Worm (Caenorhabditis elegans) whole organism, L4 larva: Measurements from ENCODE around the gene ceh-86.

Experiments used
- D1046.2 ChIP-seq: fragments of 200-800 bp; sonication (Bioruptor generic); IDR thresholded peaks from 2 replicates; pipeline ENCODE4 v1.3.6; 2022; ENCODE audit warnings: missing genetic modification characterization, missing compliant biosample characterization
- F10B5.3 ChIP-seq: sonication (generic microtip); optimal IDR thresholded peaks from 2 replicates; lab custom pipeline; 2016; ENCODE audit warnings: mild to moderate bottlenecking, missing genetic modification characterization, missing compliant biosample characterization
- F49E8.2 ChIP-seq: sonication (generic microtip); optimal IDR thresholded peaks from 2 replicates; lab custom pipeline; 2016; ENCODE audit warnings: missing compliant biosample characterization, mild to moderate bottlenecking, missing genetic modification characterization, borderline replicate concordance
- T26A8.4 ChIP-seq: fragments of 200-800 bp; sonication (Bioruptor generic); IDR thresholded peaks from 2 replicates; pipeline ENCODE4 v1.3.6; 2022; ENCODE audit warnings: missing genetic modification characterization, missing compliant biosample characterization
- Y105C5A.15 ChIP-seq: fragments of 200-800 bp; sonication (Bioruptor generic); IDR thresholded peaks from 2 replicates; pipeline ENCODE4 v1.3.6; 2022; ENCODE audit warnings: missing genetic modification characterization, missing compliant biosample characterization
- aha-1 ChIP-seq: fragments of 150-350 bp; peaks from one replicate; lab custom pipeline; 2014; ENCODE audit warnings: missing biosample characterization, missing genetic modification characterization
- ama-1 ChIP-seq: fragments of 150-350 bp; optimal IDR thresholded peaks from 2 replicates; lab custom pipeline; 2014; ENCODE audit warnings: inconsistent platforms, mixed read lengths
- arid-1 ChIP-seq: fragments of 200-800 bp; sonication (Bioruptor generic); conservative IDR thresholded peaks from 2 replicates; pipeline ENCODE4 v1.3.6; 2022; ENCODE audit warnings: missing genetic modification reagents, missing genetic modification characterization, missing compliant biosample characterization
- ceh-20 ChIP-seq: fragments of 200-800 bp; sonication (Bioruptor generic); IDR thresholded peaks from 2 replicates; pipeline ENCODE4 v1.3.6; 2022; ENCODE audit warnings: missing genetic modification reagents, missing genetic modification characterization, missing compliant biosample characterization
- ceh-28 ChIP-seq: fragments of 150-350 bp; optimal IDR thresholded peaks from 2 replicates; lab custom pipeline; 2014; ENCODE audit warnings: missing biosample characterization, missing genetic modification reagents, missing genetic modification characterization
- ceh-44 ChIP-seq: fragments of 200-800 bp; sonication (Bioruptor generic); IDR thresholded peaks from 2 replicates; pipeline ENCODE4 v1.3.6; 2022; ENCODE audit warnings: missing genetic modification reagents, missing genetic modification characterization, missing compliant biosample characterization
- ceh-62 ChIP-seq: sonication (generic microtip); optimal IDR thresholded peaks from 2 replicates; lab custom pipeline; 2017; ENCODE audit warnings: missing biosample characterization, missing genetic modification characterization
- ceh-82 ChIP-seq: sonication (generic microtip); optimal IDR thresholded peaks from 2 replicates; lab custom pipeline; 2017; ENCODE audit warnings: missing biosample characterization, missing genetic modification characterization
- ces-1 ChIP-seq: fragments of 150-350 bp; sonication (generic microtip); optimal IDR thresholded peaks from 4 replicates; lab custom pipeline; 2014; ENCODE audit warnings: missing biosample characterization, missing genetic modification reagents, missing genetic modification characterization
- ctbp-1 ChIP-seq: fragments of 200-800 bp; sonication (Bioruptor generic); IDR thresholded peaks from 2 replicates; pipeline ENCODE4 v1.3.6; 2022; ENCODE audit warnings: missing genetic modification reagents, missing genetic modification characterization, missing compliant biosample characterization
- daf-12 ChIP-seq: fragments of 150-350 bp; optimal IDR thresholded peaks from 2 replicates; lab custom pipeline; 2014; ENCODE audit warnings: missing biosample characterization, missing genetic modification reagents, missing genetic modification characterization
- dmd-6 ChIP-seq: fragments of 200-800 bp; sonication (Bioruptor generic); IDR thresholded peaks from 2 replicates; pipeline ENCODE4 v1.3.6; 2022; ENCODE audit warnings: missing genetic modification reagents, missing genetic modification characterization, missing compliant biosample characterization
- dmd-9 ChIP-seq: fragments of 200-800 bp; sonication (Bioruptor generic); IDR thresholded peaks from 2 replicates; pipeline ENCODE4 v1.3.6; 2022; ENCODE audit warnings: missing genetic modification reagents, missing genetic modification characterization, missing compliant biosample characterization
- egl-27 ChIP-seq: sonication (generic microtip); optimal IDR thresholded peaks from 3 replicates; lab custom pipeline; 2017; ENCODE audit warnings: missing biosample characterization, missing genetic modification reagents, missing genetic modification characterization
- egl-43 ChIP-seq: fragments of 200-800 bp; sonication (Bioruptor generic); IDR thresholded peaks from 2 replicates; pipeline ENCODE4 v1.3.6; 2022; ENCODE audit warnings: missing genetic modification reagents, missing genetic modification characterization, missing compliant biosample characterization
- fkh-10 ChIP-seq: fragments of 150-350 bp; optimal IDR thresholded peaks from 2 replicates; lab custom pipeline; 2014; ENCODE audit warnings: missing biosample characterization, missing genetic modification reagents, missing genetic modification characterization
- gei-8 ChIP-seq: fragments of 200-800 bp; sonication (Bioruptor generic); optimal IDR thresholded peaks from 2 replicates; lab custom pipeline; 2018; ENCODE audit warnings: mild to moderate bottlenecking, missing genetic modification characterization, missing compliant biosample characterization
- hif-1 ChIP-seq, 2 experiments: sonication (generic microtip); optimal IDR thresholded peaks; 2 replicates each; lab custom pipeline; 2016 to 2017; ENCODE audit warnings: missing compliant biosample characterization in 2 of 2, missing genetic modification characterization in 2 of 2, missing genetic modification reagents in 2 of 2, missing genotype in 2 of 2, mild to moderate bottlenecking in 1 of 2
- hlh-11 ChIP-seq: fragments of 200-800 bp; sonication (Bioruptor generic); optimal IDR thresholded peaks from 2 replicates; lab custom pipeline; 2018; ENCODE audit warnings: mild to moderate bottlenecking, missing genetic modification characterization, missing compliant biosample characterization
- jun-1 ChIP-seq: fragments of 150-350 bp; optimal IDR thresholded peaks from 2 replicates; lab custom pipeline; 2014; ENCODE audit warnings: missing biosample characterization, missing genetic modification reagents, missing genetic modification characterization
- lim-7 ChIP-seq: fragments of 200-800 bp; sonication (Bioruptor generic); IDR thresholded peaks from 2 replicates; pipeline ENCODE4 v1.3.6; 2022; ENCODE audit warnings: missing genetic modification characterization, missing compliant biosample characterization
- lin-13 ChIP-seq: fragments of 150-350 bp; optimal IDR thresholded peaks from 2 replicates; lab custom pipeline; 2014; ENCODE audit warnings: missing biosample characterization, missing genetic modification reagents, missing genetic modification characterization
- lin-29 ChIP-seq: fragments of 200-800 bp; sonication (Bioruptor generic); IDR thresholded peaks from 2 replicates; pipeline ENCODE4 v1.3.6; 2022; ENCODE audit warnings: missing genetic modification reagents, missing genetic modification characterization, missing compliant biosample characterization
- lir-3 ChIP-seq: sonication (generic microtip); optimal IDR thresholded peaks from 2 replicates; lab custom pipeline; 2016; ENCODE audit warnings: mild to moderate bottlenecking, missing genetic modification characterization, missing compliant biosample characterization
- madf-9 ChIP-seq: fragments of 200-800 bp; sonication (Bioruptor generic); conservative IDR thresholded peaks from 2 replicates; pipeline ENCODE4 v1.3.6; 2022; ENCODE audit warnings: missing genetic modification reagents, missing genetic modification characterization, missing compliant biosample characterization
- mdl-1 ChIP-seq, 2 experiments: fragments of 150-350 bp in 1 of 2; sonication (generic microtip) in 1 of 2; optimal IDR thresholded peaks; 2 replicates each; lab custom pipeline; 2014 to 2017; ENCODE audit warnings: missing biosample characterization in 2 of 2, missing genetic modification characterization in 2 of 2
- mes-2 ChIP-seq: sonication (generic microtip); optimal IDR thresholded peaks from 2 replicates; lab custom pipeline; 2016; ENCODE audit warnings: missing genotype, mild to moderate bottlenecking, missing genetic modification characterization, missing compliant biosample characterization; ENCODE audit not compliant: poor library complexity, severe bottlenecking
- nhr-102 ChIP-seq: sonication (generic microtip); optimal IDR thresholded peaks from 2 replicates; lab custom pipeline; 2016; ENCODE audit warnings: mild to moderate bottlenecking, missing genetic modification characterization, moderate library complexity, missing compliant biosample characterization
- nhr-11 ChIP-seq: fragments of 150-350 bp; optimal IDR thresholded peaks from 2 replicates; lab custom pipeline; 2014; ENCODE audit warnings: missing biosample characterization, missing genetic modification characterization
- nhr-237 ChIP-seq: sonication (generic microtip); optimal IDR thresholded peaks from 2 replicates; lab custom pipeline; 2017; ENCODE audit warnings: missing biosample characterization, missing genetic modification characterization
- nhr-25 ChIP-seq: sonication (generic microtip); optimal IDR thresholded peaks from 2 replicates; lab custom pipeline; 2017; ENCODE audit warnings: missing genetic modification characterization, mild to moderate bottlenecking, missing compliant biosample characterization, antibody characterized with exemption, moderate library complexity, borderline replicate concordance; ENCODE audit not compliant: insufficient read depth
- nhr-28 ChIP-seq: fragments of 150-350 bp; optimal IDR thresholded peaks from 2 replicates; lab custom pipeline; 2014; ENCODE audit warnings: missing biosample characterization, missing genetic modification characterization
- nhr-41 ChIP-seq: fragments of 200-800 bp; sonication (Bioruptor generic); IDR thresholded peaks from 2 replicates; pipeline ENCODE4 v1.3.6; 2022; ENCODE audit warnings: missing genetic modification reagents, missing genetic modification characterization, missing compliant biosample characterization
- nhr-42 ChIP-seq: fragments of 200-800 bp; sonication (Bioruptor generic); IDR thresholded peaks from 2 replicates; pipeline ENCODE4 v1.3.6; 2022; ENCODE audit warnings: missing genetic modification characterization, missing compliant biosample characterization
- nhr-6 ChIP-seq: fragments of 150-350 bp; optimal IDR thresholded peaks from 2 replicates; lab custom pipeline; 2014; ENCODE audit warnings: missing biosample characterization, missing genetic modification characterization
- nhr-76 ChIP-seq: fragments of 150-350 bp; optimal IDR thresholded peaks from 2 replicates; lab custom pipeline; 2014; ENCODE audit warnings: missing biosample characterization, missing genetic modification characterization
- php-3 ChIP-seq: fragments of 200-800 bp; sonication (Bioruptor generic); IDR thresholded peaks from 2 replicates; pipeline ENCODE4 v1.3.6; 2022; ENCODE audit warnings: missing genetic modification reagents, missing genetic modification characterization, missing compliant biosample characterization
- pqm-1 ChIP-seq: sonication (generic microtip); optimal IDR thresholded peaks from 2 replicates; lab custom pipeline; 2017; ENCODE audit warnings: missing biosample characterization, missing genetic modification characterization
- saeg-2 ChIP-seq: fragments of 200-800 bp; sonication (Bioruptor generic); IDR thresholded peaks from 2 replicates; pipeline ENCODE4 v1.3.6; 2022; ENCODE audit warnings: missing genetic modification reagents, missing genetic modification characterization, missing compliant biosample characterization
- skn-1 ChIP-seq: fragments of 150-350 bp; optimal IDR thresholded peaks from 2 replicates; lab custom pipeline; 2014; ENCODE audit warnings: missing biosample characterization, missing genetic modification characterization
- spr-1 ChIP-seq: sonication (generic microtip); optimal IDR thresholded peaks from 2 replicates; lab custom pipeline; 2016; ENCODE audit warnings: mild to moderate bottlenecking, missing genetic modification characterization, missing compliant biosample characterization
- spr-3 ChIP-seq: fragments of 200-800 bp; sonication (Bioruptor generic); optimal IDR thresholded peaks from 2 replicates; lab custom pipeline; 2018; ENCODE audit warnings: mild to moderate bottlenecking, missing genetic modification characterization, missing compliant biosample characterization
- tag-97 ChIP-seq: fragments of 200-800 bp; sonication (Bioruptor generic); IDR thresholded peaks from 2 replicates; pipeline ENCODE4 v1.3.6; 2022; ENCODE audit warnings: missing genetic modification characterization, missing compliant biosample characterization
- unc-130 ChIP-seq: sonication (generic microtip); optimal IDR thresholded peaks from 2 replicates; lab custom pipeline; 2016; ENCODE audit warnings: missing genetic modification reagents, missing genetic modification characterization, missing compliant biosample characterization
- unc-39 ChIP-seq: sonication (generic microtip); optimal IDR thresholded peaks from 2 replicates; lab custom pipeline; 2017; ENCODE audit warnings: missing biosample characterization, missing genetic modification characterization
- zag-1 ChIP-seq: fragments of 150-350 bp; optimal IDR thresholded peaks from 2 replicates; lab custom pipeline; 2014; ENCODE audit warnings: missing biosample characterization, missing genetic modification characterization
- zfp-3 ChIP-seq: fragments of 200-800 bp; sonication (Bioruptor generic); conservative IDR thresholded peaks from 2 replicates; pipeline ENCODE4 v1.3.6; 2022; ENCODE audit warnings: missing genetic modification reagents, missing genetic modification characterization, missing compliant biosample characterization
- zip-11 ChIP-seq: fragments of 200-800 bp; sonication (Bioruptor generic); IDR thresholded peaks from 2 replicates; pipeline ENCODE4 v1.3.6; 2022; ENCODE audit warnings: missing genetic modification characterization, missing compliant biosample characterization
- ztf-7 ChIP-seq: fragments of 150-350 bp; optimal IDR thresholded peaks from 2 replicates; lab custom pipeline; 2014; ENCODE audit warnings: missing biosample characterization, missing genetic modification characterization

The ceh-86 gene

DNA sequence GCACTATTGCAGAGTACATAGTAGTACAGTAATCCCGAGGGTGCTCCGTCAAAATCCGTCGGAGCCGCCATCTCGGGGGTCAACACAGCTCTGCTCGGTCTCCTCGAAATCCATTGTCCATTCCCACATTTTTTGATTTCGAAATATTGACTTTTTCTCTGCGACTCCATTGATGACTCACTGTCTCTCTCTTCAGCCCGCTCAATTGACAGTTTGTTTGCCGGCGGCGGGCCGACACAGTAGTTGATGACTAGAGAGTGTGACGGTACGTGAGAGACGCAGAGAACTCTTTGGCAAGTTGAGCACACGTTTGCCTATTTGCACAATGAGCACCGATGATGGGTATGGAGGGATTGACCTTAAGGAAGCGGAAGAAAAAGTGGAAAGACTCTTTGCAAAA, 22.9 kb upstream of the ceh-86 start (continued):
- TF ChIP-seq php-3 (GFP tag; lab: Robert Waterston, UW) (no peak), ama-1 (no peak), tag-97 (GFP tag; lab: Robert Waterston, UW) (no peak), lin-13 (GFP tag; lab: Kevin White, UChicago) (no peak), skn-1 (tag; lab: Kevin White, UChicago) (no peak), nhr-237 (tag; lab: Kevin White, UChicago) (no peak), jun-1 (tag; lab: Kevin White, UChicago) (no peak), nhr-76 (tag; lab: Kevin White, UChicago) (no peak), zfp-3 (GFP tag; lab: Robert Waterston, UW) (no peak), F10B5.3 (tag; lab: Kevin White, UChicago) (no peak), mes-2 (tag; lab: Kevin White, UChicago) (peak; percentile 12), pqm-1 (tag; lab: Kevin White, UChicago) (peak; percentile 72), daf-12 (no peak), hlh-11 (tag; lab: Kevin White, UChicago) (peak; percentile 76), gei-8 (GFP tag; lab: Kevin White, UChicago) (no peak), nhr-102 (no peak), dmd-9 (GFP tag; lab: Robert Waterston, UW) (no peak), unc-130 (GFP tag; lab: Kevin White, UChicago) (no peak), nhr-41 (peak; percentile 47; the same call in 1 of the 2 replicates), lir-3 (no peak), Y105C5A.15 (GFP tag; lab: Robert Waterston, UW) (no peak), F49E8.2 (tag; lab: Kevin White, UChicago) (no peak), nhr-42 (GFP tag; lab: Robert Waterston, UW) (no peak), zag-1 (tag; lab: Kevin White, UChicago) (no peak), egl-43 (GFP tag; lab: Robert Waterston, UW) (no peak), ceh-62 (tag; lab: Kevin White, UChicago) (no peak), ces-1 (GFP tag; lab: Kevin White, UChicago) (no peak), D1046.2 (GFP tag; lab: Robert Waterston, UW) (no peak), zip-11 (GFP tag; lab: Robert Waterston, UW) (no peak), dmd-6 (peak; percentile 64), ztf-7 (tag; lab: Kevin White, UChicago) (no peak), ctbp-1 (no peak), nhr-6 (tag; lab: Kevin White, UChicago) (peak; percentile 60), ceh-20 (no peak), spr-1 (no peak), nhr-25 (tag; lab: Kevin White, UChicago) (no peak), ceh-44 (GFP tag; lab: Robert Waterston, UW) (no peak), fkh-10 (GFP tag; lab: Kevin White, UChicago) (no peak), nhr-11 (no peak), ceh-82 (tag; lab: Kevin White, UChicago) (no peak), aha-1 (tag; lab: Kevin White, UChicago) (no peak), ceh-28 (tag; lab: Kevin White, UChicago) (no peak), unc-39 (tag; lab: Kevin White, UChicago) (no peak), lin-29 (GFP tag; lab: Robert Waterston, UW) (no peak), saeg-2 (no peak), nhr-28 (tag; lab: Kevin White, UChicago) (peak; percentile 87), spr-3 (GFP tag; lab: Kevin White, UChicago) (no peak), egl-27 (tag; lab: Kevin White, UChicago) (no peak), hif-1 (tag; optimal IDR thresholded peaks at IDR 0.05; lab: Kevin White, UChicago) (no peak), arid-1 (GFP tag; lab: Robert Waterston, UW) (no peak), mdl-1 (tag; optimal IDR thresholded peaks at IDR 0.05; lab: Kevin White, UChicago) (no peak), T26A8.4 (GFP tag; lab: Robert Waterston, UW) (no peak), madf-9 (no peak), lim-7 (no peak)
